Worm (Caenorhabditis elegans) whole organism, L2 larva: ENCODE results near the gene bli-2.

Experiments
- Y55F3AM.14 ChIP-seq: fragments of 200-800 bp; sonication (Bioruptor generic); optimal IDR thresholded peaks from 2 replicates; lab custom pipeline; 2018; ENCODE audit warnings: mild to moderate bottlenecking, missing genetic modification characterization, missing compliant biosample characterization
- blmp-1 ChIP-seq: sonication (generic microtip); optimal IDR thresholded peaks from 2 replicates; lab custom pipeline; 2017; ENCODE audit warnings: missing genetic modification characterization, mild to moderate bottlenecking, missing compliant biosample characterization, antibody characterized with exemption, moderate library complexity; ENCODE audit not compliant: insufficient read depth
- dmd-4 ChIP-seq: sonication (generic microtip); optimal IDR thresholded peaks from 2 replicates; lab custom pipeline; 2017; ENCODE audit warnings: missing biosample characterization, missing genetic modification characterization
- elt-1 ChIP-seq: fragments of 150-350 bp; optimal IDR thresholded peaks from 2 replicates; lab custom pipeline; 2014; ENCODE audit warnings: missing biosample characterization, missing genetic modification characterization
- elt-3 ChIP-seq: sonication (generic microtip); optimal IDR thresholded peaks from 2 replicates; lab custom pipeline; 2017; ENCODE audit warnings: missing biosample characterization, missing genetic modification characterization
- fos-1 ChIP-seq: fragments of 150-350 bp; optimal IDR thresholded peaks from 2 replicates; lab custom pipeline; 2014; ENCODE audit warnings: missing biosample characterization, missing genetic modification characterization
- lin-11 ChIP-seq: fragments of 150-350 bp; sonication (generic microtip); optimal IDR thresholded peaks from 2 replicates; lab custom pipeline; 2014; ENCODE audit warnings: missing biosample characterization, missing genetic modification characterization, inconsistent platforms, mixed read lengths
- mbf-1 ChIP-seq: sonication (generic microtip); optimal IDR thresholded peaks from 2 replicates; lab custom pipeline; 2017; ENCODE audit warnings: missing biosample characterization, missing genetic modification characterization
- mdl-1 ChIP-seq, 2 experiments: fragments of 150-350 bp in 1 of 2; sonication (generic microtip) in 1 of 2; optimal IDR thresholded peaks; 2 replicates each; lab custom pipeline; 2017; ENCODE audit warnings: missing biosample characterization in 2 of 2, missing genetic modification characterization in 2 of 2
- nhr-10 ChIP-seq: sonication (generic microtip); optimal IDR thresholded peaks from 2 replicates; lab custom pipeline; 2017; ENCODE audit warnings: missing biosample characterization, missing genetic modification characterization
- nhr-129 ChIP-seq: fragments of 150-350 bp; optimal IDR thresholded peaks from 2 replicates; lab custom pipeline; 2014; ENCODE audit warnings: missing biosample characterization, missing genetic modification characterization
- nhr-25 ChIP-seq: fragments of 150-350 bp; sonication (generic microtip); optimal IDR thresholded peaks from 3 replicates; lab custom pipeline; 2014; ENCODE audit warnings: missing biosample characterization, missing genetic modification characterization
- sem-4 ChIP-seq: fragments of 150-350 bp; optimal IDR thresholded peaks from 2 replicates; lab custom pipeline; 2014; ENCODE audit warnings: missing biosample characterization, missing genetic modification reagents, missing genetic modification characterization
- sma-3 ChIP-seq: sonication (generic microtip); optimal IDR thresholded peaks from 2 replicates; lab custom pipeline; 2016; ENCODE audit warnings: missing genetic modification reagents, missing genetic modification characterization, missing compliant biosample characterization
- sma-9 ChIP-seq, 2 experiments: fragments of 150-350 bp in 1 of 2; sonication (generic microtip) in 1 of 2; optimal IDR thresholded peaks; 2 replicates each; lab custom pipeline; 2014 to 2016; ENCODE audit warnings: missing genetic modification characterization in 2 of 2, mild to moderate bottlenecking in 1 of 2, missing biosample characterization in 1 of 2, missing compliant biosample characterization in 1 of 2, missing genetic modification reagents in 1 of 2, moderate library complexity in 1 of 2
- unc-55 ChIP-seq: fragments of 150-350 bp; sonication (generic microtip); optimal IDR thresholded peaks from 3 replicates; lab custom pipeline; 2014; ENCODE audit warnings: missing biosample characterization, missing genetic modification reagents, missing genetic modification characterization
- ztf-1 ChIP-seq: fragments of 200-800 bp; sonication (Bioruptor generic); conservative IDR thresholded peaks from 2 replicates; pipeline ENCODE4 v1.3.6; 2022; ENCODE audit warnings: missing genetic modification characterization, missing compliant biosample characterization
- ztf-11 ChIP-seq: sonication (generic microtip); optimal IDR thresholded peaks from 2 replicates; lab custom pipeline; 2017; ENCODE audit warnings: missing biosample characterization, missing genetic modification characterization
- ztf-4 ChIP-seq: fragments of 150-350 bp; optimal IDR thresholded peaks from 2 replicates; lab custom pipeline; 2014; ENCODE audit warnings: missing biosample characterization, missing genetic modification characterization

Gene bli-2

DNA sequence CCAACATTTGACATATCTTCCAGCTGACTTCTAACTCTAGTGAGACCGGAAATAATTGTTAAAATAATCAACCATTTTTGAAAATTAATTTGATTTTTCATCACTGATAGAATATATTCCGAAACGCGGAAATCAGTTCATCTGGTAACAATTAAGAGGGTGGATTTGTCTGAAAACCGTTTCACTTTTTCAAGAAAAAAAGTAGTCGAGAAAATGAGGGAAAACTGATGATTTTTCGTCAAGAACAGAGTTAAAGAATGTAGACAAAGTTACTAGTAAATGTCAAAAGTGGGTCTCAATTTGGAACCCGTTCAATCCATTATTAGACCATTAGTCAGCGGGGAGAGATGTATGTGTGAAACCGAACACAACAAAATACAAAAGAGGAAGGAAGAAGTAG, 49.0 kb downstream of the bli-2 start, which contains the start of gene C17G10.6:
TSS of gene C17G10.6 (minus strand) at position 101 of the 400 bp plus-strand sequence.
- no peak for TF ChIP-seq elt-1 (tag; lab: Kevin White, UChicago)
- no peak for TF ChIP-seq lin-11
- TF ChIP-seq sma-3 (GFP tag; lab: Kevin White, UChicago) = no peak
- no peak for TF ChIP-seq nhr-25 (tag; lab: Kevin White, UChicago)
- TF ChIP-seq nhr-10 = no peak
- no peak for TF ChIP-seq sem-4
- no peak for TF ChIP-seq blmp-1 (tag; lab: Kevin White, UChicago)
- TF ChIP-seq dmd-4 (tag; lab: Kevin White, UChicago) = no peak
- no peak for TF ChIP-seq ztf-4
- TF ChIP-seq Y55F3AM.14 = no peak
- TF ChIP-seq fos-1 (tag; lab: Kevin White, UChicago) = no peak
- TF ChIP-seq elt-3 (tag; lab: Kevin White, UChicago) = no peak
- TF ChIP-seq mbf-1 (tag; lab: Kevin White, UChicago) = no peak
- no peak for TF ChIP-seq unc-55 (GFP tag; lab: Kevin White, UChicago)
- no peak for TF ChIP-seq mdl-1 (tag; optimal IDR thresholded peaks at IDR 0.05; lab: Kevin White, UChicago)
- TF ChIP-seq sma-9 (GFP tag; optimal IDR thresholded peaks at IDR 0.05; lab: Kevin White, UChicago) = no peak
- TF ChIP-seq sma-9 (tag; optimal IDR thresholded peaks at IDR 0.05; lab: Kevin White, UChicago) = no peak
- no peak for TF ChIP-seq ztf-11 (tag; lab: Kevin White, UChicago)
- TF ChIP-seq nhr-129 (tag; lab: Kevin White, UChicago) = no peak
- no peak for TF ChIP-seq ztf-1 (GFP tag; lab: Robert Waterston, UW)
